Worm (Caenorhabditis elegans) whole organism, L2 larva: ENCODE measurements around the gene F41G3.10.

Experiments
- ama-1 ChIP-seq: fragments of 150-350 bp; optimal IDR thresholded peaks from 2 replicates; lab custom pipeline; 2018; ENCODE audit warnings: inconsistent platforms
- blmp-1 ChIP-seq: sonication (generic microtip); optimal IDR thresholded peaks from 2 replicates; lab custom pipeline; 2017; ENCODE audit warnings: missing genetic modification characterization, mild to moderate bottlenecking, missing compliant biosample characterization, antibody characterized with exemption, moderate library complexity; ENCODE audit not compliant: insufficient read depth
- ceh-82 ChIP-seq: fragments of 150-350 bp; optimal IDR thresholded peaks from 2 replicates; lab custom pipeline; 2014; ENCODE audit warnings: missing biosample characterization, missing genetic modification characterization
- dmd-4 ChIP-seq: sonication (generic microtip); optimal IDR thresholded peaks from 2 replicates; lab custom pipeline; 2017; ENCODE audit warnings: missing biosample characterization, missing genetic modification characterization
- egl-27 ChIP-seq: sonication (generic microtip); optimal IDR thresholded peaks from 3 replicates; lab custom pipeline; 2017; ENCODE audit warnings: missing biosample characterization, missing genetic modification reagents, missing genetic modification characterization
- fos-1 ChIP-seq: fragments of 150-350 bp; optimal IDR thresholded peaks from 2 replicates; lab custom pipeline; 2014; ENCODE audit warnings: missing biosample characterization, missing genetic modification characterization
- lsy-2 ChIP-seq, 2 experiments: fragments of 150-350 bp in 1 of 2; sonication (generic microtip) in 1 of 2; optimal IDR thresholded peaks; 2 replicates each; lab custom pipeline; 2014 to 2017; ENCODE audit warnings: missing biosample characterization in 2 of 2, missing genetic modification characterization in 2 of 2
- nhr-11 ChIP-seq: fragments of 150-350 bp; optimal IDR thresholded peaks from 2 replicates; lab custom pipeline; 2014; ENCODE audit warnings: missing biosample characterization, missing genetic modification characterization
- snpc-4 ChIP-seq: fragments of 150-350 bp; optimal IDR thresholded peaks from 2 replicates; lab custom pipeline; 2014; ENCODE audit warnings: missing biosample characterization, missing genetic modification characterization
- unc-55 ChIP-seq: fragments of 150-350 bp; sonication (generic microtip); optimal IDR thresholded peaks from 3 replicates; lab custom pipeline; 2014; ENCODE audit warnings: missing biosample characterization, missing genetic modification reagents, missing genetic modification characterization
- ztf-11 ChIP-seq: sonication (generic microtip); optimal IDR thresholded peaks from 2 replicates; lab custom pipeline; 2017; ENCODE audit warnings: missing biosample characterization, missing genetic modification characterization
- ztf-4 ChIP-seq: fragments of 150-350 bp; optimal IDR thresholded peaks from 2 replicates; lab custom pipeline; 2014; ENCODE audit warnings: missing biosample characterization, missing genetic modification characterization

DNA sequence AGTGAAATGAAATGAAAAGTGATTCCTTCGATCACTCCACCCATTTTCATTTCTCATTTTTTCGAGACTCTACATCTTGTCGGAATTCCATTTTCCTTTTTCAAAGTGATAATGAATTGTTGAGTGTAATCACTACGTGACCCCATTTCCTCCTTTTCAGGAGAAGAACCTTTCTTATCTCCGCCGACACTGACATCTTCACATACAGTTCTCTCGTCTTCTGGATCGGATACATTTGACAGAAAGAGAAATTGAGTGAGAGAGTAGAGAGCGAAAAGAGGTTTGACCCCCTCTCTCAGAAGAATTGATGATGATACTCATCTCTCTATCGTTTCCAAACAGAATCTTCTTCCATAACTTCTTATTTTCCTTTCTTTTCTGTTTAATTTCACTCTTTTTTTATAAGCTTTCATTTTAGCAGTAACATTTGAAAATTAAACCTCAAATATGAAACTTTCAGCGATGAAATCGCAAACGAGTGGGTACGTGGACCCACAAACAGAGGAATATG is 35.4 kb downstream of the F41G3.10 start, which contains the start of gene dpy-2:
- TF ChIP-seq fos-1 (tag; lab: Kevin White, UChicago) (no peak), unc-55 (GFP tag; lab: Kevin White, UChicago) (no peak), ama-1 (lab: Kevin White, UChicago) (no peak), lsy-2 (tag; optimal IDR thresholded peaks at IDR 0.05; lab: Kevin White, UChicago) (no peak), nhr-11 (tag; lab: Kevin White, UChicago) (no peak), ztf-4 (tag; lab: Kevin White, UChicago) (no peak), blmp-1 (tag; lab: Kevin White, UChicago) (peak; percentile 67), ceh-82 (no peak), dmd-4 (tag; lab: Kevin White, UChicago) (no peak), egl-27 (tag; lab: Kevin White, UChicago) (no peak), snpc-4 (no peak), ztf-11 (no peak)
